Worm (Caenorhabditis elegans) whole organism, L4/young adult: Measurements from ENCODE around the gene fbxc-36.
"Not testable (repeated sequence)": the region's sequence is repeated elsewhere in the genome, so short reads cannot be mapped to it uniquely, and the experiment has no call there.

Experiments used
- W03F9.2 ChIP-seq: fragments of 150-350 bp; optimal IDR thresholded peaks from 2 replicates; lab custom pipeline; 2014; ENCODE audit warnings: missing biosample characterization, missing genetic modification characterization
- dao-5 ChIP-seq: sonication (generic microtip); optimal IDR thresholded peaks from 2 replicates; lab custom pipeline; 2016; ENCODE audit warnings: missing genotype, missing genetic modification characterization, moderate library complexity, missing compliant biosample characterization
- him-1 ChIP-seq: sonication (generic microtip); optimal IDR thresholded peaks from 2 replicates; lab custom pipeline; 2016; ENCODE audit warnings: missing genotype, missing genetic modification reagents, missing genetic modification characterization, missing compliant biosample characterization

Gene fbxc-36

DNA sequence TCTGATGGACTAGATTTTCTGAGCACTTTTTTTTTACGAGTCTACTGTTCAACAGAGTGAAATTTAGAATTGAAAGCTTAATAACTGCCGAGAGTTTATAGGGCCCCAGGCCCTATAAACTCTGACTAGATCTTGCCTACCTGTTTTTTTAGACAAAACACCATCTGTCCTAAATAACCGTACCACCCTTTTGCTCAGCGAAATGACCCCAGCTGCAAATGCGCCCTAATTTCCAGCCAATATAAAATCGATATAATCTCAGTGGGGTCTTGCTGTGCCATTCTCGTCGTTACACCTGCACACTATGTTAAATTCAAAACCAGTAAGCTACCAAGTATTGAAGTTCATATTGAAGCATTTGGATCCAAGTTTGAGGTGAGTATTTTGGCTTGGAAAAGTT lies 33.2 kb downstream of the fbxc-36 start, which contains the start of gene fbxc-14:
Gene fbxc-14 (plus strand): TSS at position 301 of the 400 bp plus-strand sequence.
- TF ChIP-seq him-1 (tag; lab: Kevin White, UChicago) (no peak), W03F9.2 (tag; lab: Kevin White, UChicago) (no peak), dao-5 (tag; lab: Kevin White, UChicago) (no peak)

ce11 chrII:979135-979534 lies 38.4 kb downstream of the fbxc-36 start, which contains the start of the genes fbxc-17 and fbxc-15:
Gene fbxc-17 (minus strand): TSS chrII:979235.
Gene fbxc-15 (plus strand): TSS chrII:979423.
- TF ChIP-seq W03F9.2 (tag; lab: Kevin White, UChicago), result no peak
- no peak for TF ChIP-seq dao-5 (tag; lab: Kevin White, UChicago)
- no peak for TF ChIP-seq him-1 (tag; lab: Kevin White, UChicago)

- TF ChIP-seq dao-5 (tag; lab: Kevin White, UChicago) (no peak), him-1 (tag; lab: Kevin White, UChicago) (no peak), W03F9.2 (tag; lab: Kevin White, UChicago) (no peak)
Measured at ce11 chrII:982842-983241, 42.1 kb downstream of the fbxc-36 start, which contains the start of gene srh-274. Gene srh-274 (plus strand): TSS chrII:983142.

ce11 chrII:985703-986102 lies 44.9 kb downstream of the fbxc-36 start, which contains the start of gene fbxc-40:
Gene fbxc-40 (plus strand): TSS chrII:986003.
- not testable (repeated sequence) for TF ChIP-seq W03F9.2, him-1, dao-5 (tag; lab: Kevin White, UChicago)

DNA sequence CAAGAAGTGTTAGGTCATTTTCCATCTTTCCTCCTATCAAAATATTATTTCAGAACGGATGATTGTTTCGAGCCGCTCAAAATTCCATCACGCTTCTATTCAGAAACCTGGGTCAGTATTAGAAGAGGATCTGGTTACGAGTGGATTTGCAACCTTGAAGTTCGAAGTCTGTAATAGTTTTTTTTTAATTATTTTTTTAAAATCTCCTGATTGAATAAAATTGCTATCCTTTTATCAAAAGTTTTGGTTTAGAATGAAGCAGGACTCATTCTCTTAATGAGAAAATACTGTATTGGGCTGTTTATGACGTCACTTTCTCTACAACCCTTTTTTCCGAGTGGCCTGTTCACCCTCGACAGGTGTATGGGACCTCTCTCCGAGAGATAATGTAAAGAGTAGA lies 47.7 kb downstream of the fbxc-36 start, which contains the start of gene fbxc-39:
Gene fbxc-39 (plus strand): TSS at position 301 of the 400 bp plus-strand sequence.
- TF ChIP-seq W03F9.2 (tag; lab: Kevin White, UChicago) (no peak), him-1 (tag; lab: Kevin White, UChicago) (no peak), dao-5 (tag; lab: Kevin White, UChicago) (no peak)

DNA sequence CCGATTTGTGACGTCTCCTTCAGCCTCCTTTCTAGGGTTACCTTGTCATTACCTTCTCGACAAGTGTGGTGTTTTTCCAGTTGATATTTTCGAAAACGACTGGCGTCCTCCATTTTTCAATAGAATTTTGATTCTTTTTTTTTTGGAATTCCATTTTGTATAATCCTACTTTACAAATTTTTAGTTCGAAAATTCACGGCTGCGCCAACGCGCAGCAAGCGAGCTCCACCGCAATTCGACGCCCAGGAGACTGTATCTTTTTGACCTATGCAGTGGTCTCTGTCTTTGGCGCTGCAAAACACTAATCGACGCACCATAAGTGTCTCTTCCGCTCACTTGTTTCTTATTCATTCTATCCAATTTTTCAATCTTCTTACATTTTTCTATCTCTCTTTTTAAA lies 50.5 kb downstream of the fbxc-36 start, which contains the start of gene fbxc-42:
Gene fbxc-42 (plus strand): TSS at position 301 of the 400 bp plus-strand sequence.
- TF ChIP-seq dao-5 (tag; lab: Kevin White, UChicago) (no peak), W03F9.2 (tag; lab: Kevin White, UChicago) (no peak), him-1 (tag; lab: Kevin White, UChicago) (no peak)
